Fruit fly (Drosophila melanogaster) whole organism, embryonic: ENCODE measurements around the gene CG15040.
A peak's percentile ranks its signal among the peaks of the same experiment; 100 is the strongest.

Experiments used
- BEAF-32 ChIP-seq: fragments of 200-800 bp; sonication (Bioruptor generic); optimal IDR thresholded peaks from 3 replicates; lab custom pipeline; 2017; ENCODE audit warnings: missing biosample characterization, missing genetic modification characterization, mild to moderate bottlenecking, moderate library complexity, missing genetic modification reagents
- Bdp1 ChIP-seq: fragments of 200-800 bp; sonication (Bioruptor generic); optimal IDR thresholded peaks from 3 replicates; lab custom pipeline; 2016; ENCODE audit warnings: missing biosample characterization, missing genetic modification characterization
- CG1024 ChIP-seq: fragments of 200-800 bp; sonication (Bioruptor generic); IDR thresholded peaks from 2 replicates; pipeline ENCODE4 v1.3.6; 2022; ENCODE audit warnings: missing biosample characterization, missing genetic modification characterization
- CG11085 ChIP-seq: fragments of 200-800 bp; sonication (Bioruptor generic); IDR thresholded peaks from 2 replicates; pipeline ENCODE4 v1.3.6; 2022; ENCODE audit warnings: missing biosample characterization, missing genetic modification characterization
- CG11504 ChIP-seq: fragments of 200-800 bp; sonication (Bioruptor generic); optimal IDR thresholded peaks from 3 replicates; lab custom pipeline; 2019; ENCODE audit warnings: missing biosample characterization, mild to moderate bottlenecking, missing genetic modification characterization, moderate library complexity
- CG11696 ChIP-seq: fragments of 200-800 bp; sonication (Bioruptor generic); IDR thresholded peaks from 2 replicates; pipeline ENCODE4 v1.3.6; 2022; ENCODE audit warnings: missing biosample characterization, missing genetic modification characterization
- CG15011 ChIP-seq: fragments of 200-800 bp; sonication (Bioruptor generic); optimal IDR thresholded peaks from 3 replicates; lab custom pipeline; 2018; ENCODE audit warnings: missing biosample characterization, mild to moderate bottlenecking, missing genetic modification characterization
- CG16779 ChIP-seq: fragments of 200-800 bp; sonication (Bioruptor generic); IDR thresholded peaks from 2 replicates; pipeline ENCODE4 v1.3.6; 2022; ENCODE audit warnings: missing biosample characterization, missing genetic modification characterization
- CG17186 ChIP-seq: fragments of 200-800 bp; sonication (Bioruptor generic); optimal IDR thresholded peaks from 3 replicates; lab custom pipeline; 2017; ENCODE audit warnings: missing biosample characterization, missing genetic modification reagents, missing genetic modification characterization
- CG17612 ChIP-seq: fragments of 200-800 bp; sonication (Bioruptor generic); IDR thresholded peaks from 2 replicates; pipeline ENCODE4 v1.3.6; 2022; ENCODE audit warnings: missing biosample characterization, missing genetic modification characterization
- CG2129 ChIP-seq: fragments of 200-800 bp; sonication (Bioruptor generic); IDR thresholded peaks from 2 replicates; pipeline ENCODE4 v1.3.6; 2022; ENCODE audit warnings: missing biosample characterization, missing genetic modification characterization; ENCODE audit not compliant: partially characterized antibody
- CG32767 ChIP-seq: fragments of 200-800 bp; sonication (Bioruptor generic); IDR thresholded peaks from 2 replicates; pipeline ENCODE4 v1.3.6; 2022; ENCODE audit warnings: missing biosample characterization, missing genetic modification characterization
- CG33557 ChIP-seq: fragments of 200-800 bp; sonication (Bioruptor generic); optimal IDR thresholded peaks from 2 replicates; lab custom pipeline; 2019; ENCODE audit warnings: missing biosample characterization, mild to moderate bottlenecking, missing genetic modification characterization, moderate library complexity
- CG43689 ChIP-seq: fragments of 200-800 bp; sonication (Bioruptor generic); IDR thresholded peaks from 2 replicates; pipeline ENCODE4 v1.3.6; 2022; ENCODE audit warnings: missing biosample characterization, missing genetic modification characterization
- CG4617 ChIP-seq: fragments of 200-800 bp; sonication (Bioruptor generic); optimal IDR thresholded peaks from 3 replicates; lab custom pipeline; 2016; ENCODE audit warnings: missing biosample characterization, missing genetic modification characterization, borderline replicate concordance
- CG4707 ChIP-seq: fragments of 200-800 bp; sonication (Bioruptor generic); optimal IDR thresholded peaks from 2 replicates; lab custom pipeline; 2018; ENCODE audit warnings: missing biosample characterization, mild to moderate bottlenecking, missing genetic modification characterization, moderate library complexity
- CG7271 ChIP-seq: fragments of 200-800 bp; sonication (Bioruptor generic); optimal IDR thresholded peaks from 2 replicates; lab custom pipeline; 2018; ENCODE audit warnings: missing biosample characterization, mild to moderate bottlenecking, missing genetic modification characterization, moderate library complexity
- CG7372 ChIP-seq: fragments of 200-800 bp; sonication (Bioruptor generic); IDR thresholded peaks from 2 replicates; pipeline ENCODE4 v1.3.6; 2022; ENCODE audit warnings: missing biosample characterization, missing genetic modification characterization
- CG8089 ChIP-seq: fragments of 200-800 bp; sonication (Bioruptor generic); optimal IDR thresholded peaks from 3 replicates; lab custom pipeline; 2016; ENCODE audit warnings: missing biosample characterization, missing genetic modification characterization
- CG8281 ChIP-seq: fragments of 200-800 bp; sonication (Bioruptor generic); optimal IDR thresholded peaks from 2 replicates; lab custom pipeline; 2018; ENCODE audit warnings: missing biosample characterization, mild to moderate bottlenecking, missing genetic modification characterization, moderate library complexity
- CG8359 ChIP-seq: fragments of 200-800 bp; sonication (Bioruptor generic); optimal IDR thresholded peaks from 2 replicates; lab custom pipeline; 2017; ENCODE audit warnings: missing biosample characterization, mild to moderate bottlenecking, missing genetic modification characterization, borderline replicate concordance
- CG9437 ChIP-seq: fragments of 200-800 bp; sonication (Bioruptor generic); optimal IDR thresholded peaks from 2 replicates; lab custom pipeline; 2018; ENCODE audit warnings: missing biosample characterization, mild to moderate bottlenecking, missing genetic modification characterization
- CG9797 ChIP-seq: fragments of 200-800 bp; sonication (Bioruptor generic); optimal IDR thresholded peaks from 3 replicates; lab custom pipeline; 2018; ENCODE audit warnings: missing biosample characterization, mild to moderate bottlenecking, missing genetic modification characterization
- CHES-1-like ChIP-seq: fragments of 200-800 bp; sonication (Bioruptor generic); optimal IDR thresholded peaks from 2 replicates; lab custom pipeline; 2016; ENCODE audit warnings: missing biosample characterization, missing genetic modification characterization
- CTCF ChIP-seq: fragments of 200-800 bp; sonication (Bioruptor generic); optimal IDR thresholded peaks from 2 replicates; lab custom pipeline; 2017; ENCODE audit warnings: missing biosample characterization, mild to moderate bottlenecking, missing genetic modification characterization, moderate library complexity
- CrebB ChIP-seq: fragments of 200-800 bp; sonication (Bioruptor generic); optimal IDR thresholded peaks from 3 replicates; lab custom pipeline; 2018; ENCODE audit warnings: missing biosample characterization, mild to moderate bottlenecking, missing genetic modification characterization
- Dref ChIP-seq: fragments of 200-800 bp; sonication (Bioruptor generic); IDR thresholded peaks from 2 replicates; pipeline ENCODE4 v1.3.6; 2022; ENCODE audit warnings: missing biosample characterization, missing genetic modification characterization
- Hmx ChIP-seq: fragments of 200-800 bp; sonication (Bioruptor generic); optimal IDR thresholded peaks from 2 replicates; lab custom pipeline; 2016; ENCODE audit warnings: missing biosample characterization, missing genetic modification characterization
- Hr78 ChIP-seq, 2 experiments: fragments of 200-800 bp in 1 of 2; fragments of >200 bp in 1 of 2; sonication (Bioruptor generic) in 1 of 2; optimal IDR thresholded peaks; 2 replicates each; lab custom pipeline; 2017 to 2019; ENCODE audit warnings: missing biosample characterization in 2 of 2, missing genetic modification characterization in 2 of 2, mild to moderate bottlenecking in 1 of 2, moderate library complexity in 1 of 2
- NC2β ChIP-seq: fragments of 200-800 bp; sonication (Bioruptor generic); optimal IDR thresholded peaks from 2 replicates; lab custom pipeline; 2016; ENCODE audit warnings: missing biosample characterization, missing genetic modification characterization
- NfI ChIP-seq: fragments of 200-800 bp; sonication (Bioruptor generic); optimal IDR thresholded peaks from 3 replicates; lab custom pipeline; 2018; ENCODE audit warnings: missing biosample characterization, mild to moderate bottlenecking, missing genetic modification characterization, moderate library complexity
- Oaz ChIP-seq: fragments of 200-800 bp; sonication (Bioruptor generic); IDR thresholded peaks from 2 replicates; pipeline ENCODE4 v1.3.6; 2022; ENCODE audit warnings: missing biosample characterization, missing genetic modification characterization
- Rx ChIP-seq: fragments of 200-800 bp; sonication (Bioruptor generic); IDR thresholded peaks from 2 replicates; pipeline ENCODE4 v1.3.6; 2022; ENCODE audit warnings: missing biosample characterization, missing genetic modification characterization
- Six4 ChIP-seq: fragments of 200-800 bp; sonication (Bioruptor generic); optimal IDR thresholded peaks from 2 replicates; lab custom pipeline; 2016; ENCODE audit warnings: missing biosample characterization, missing genetic modification characterization
- Sry-β ChIP-seq: fragments of 200-800 bp; sonication (Bioruptor generic); optimal IDR thresholded peaks from 2 replicates; lab custom pipeline; 2018; ENCODE audit warnings: missing biosample characterization, mild to moderate bottlenecking, missing genetic modification characterization, moderate library complexity
- bbx ChIP-seq: fragments of 200-800 bp; sonication (Bioruptor generic); IDR thresholded peaks from 2 replicates; pipeline ENCODE4 v1.3.6; 2022; ENCODE audit warnings: missing biosample characterization, missing genetic modification characterization; ENCODE audit not compliant: partially characterized antibody
- chif ChIP-seq, 2 experiments: fragments of 200-800 bp; sonication (Bioruptor generic); optimal IDR thresholded peaks; 3 replicates each; lab custom pipeline; 2016; ENCODE audit warnings: missing biosample characterization in 2 of 2, missing genetic modification characterization in 2 of 2
- chinmo ChIP-seq: fragments of 200-800 bp; sonication (Bioruptor generic); IDR thresholded peaks from 4 replicates; pipeline ENCODE4 v1.3.6; 2022; ENCODE audit warnings: missing biosample characterization, missing genetic modification characterization; ENCODE audit not compliant: partially characterized antibody
- dm ChIP-seq: fragments of 200-800 bp; sonication (Bioruptor generic); optimal IDR thresholded peaks from 3 replicates; lab custom pipeline; 2016; ENCODE audit warnings: missing biosample characterization, missing genetic modification characterization
- emc ChIP-seq: fragments of 200-800 bp; sonication (Bioruptor generic); optimal IDR thresholded peaks from 2 replicates; lab custom pipeline; 2016; ENCODE audit warnings: missing biosample characterization, missing genetic modification characterization
- ftz-f1 ChIP-seq: fragments of 200-800 bp; sonication (Bioruptor generic); optimal IDR thresholded peaks from 2 replicates; lab custom pipeline; 2016; ENCODE audit warnings: missing biosample characterization, missing genetic modification characterization
- grn ChIP-seq: fragments of 200-800 bp; sonication (Bioruptor generic); optimal IDR thresholded peaks from 3 replicates; lab custom pipeline; 2017; ENCODE audit warnings: missing biosample characterization, missing genetic modification characterization
- gt ChIP-seq: fragments of 200-800 bp; sonication (Bioruptor generic); IDR thresholded peaks from 2 replicates; pipeline ENCODE4 v1.3.6; 2022; ENCODE audit warnings: missing biosample characterization, missing genetic modification characterization
- jing ChIP-seq: fragments of 200-800 bp; sonication (Bioruptor generic); optimal IDR thresholded peaks from 2 replicates; lab custom pipeline; 2018; ENCODE audit warnings: missing biosample characterization, mild to moderate bottlenecking, missing genetic modification characterization
- mld ChIP-seq: fragments of 200-800 bp; sonication (Bioruptor generic); IDR thresholded peaks from 3 replicates; pipeline ENCODE4 v1.3.6; 2022; ENCODE audit warnings: missing biosample characterization, missing genetic modification characterization; ENCODE audit not compliant: partially characterized antibody
- pan ChIP-seq, 4 experiments: fragments of >200 bp in 3 of 4; fragments of 200-800 bp in 1 of 4; sonication (Bioruptor generic) in 1 of 4; optimal IDR thresholded peaks in 3 of 4; IDR thresholded peaks in 1 of 4; 2 replicates each; pipeline versions ENCODE4 v1.3.6 to Lab custom; 2017 to 2022; ENCODE audit warnings: missing biosample characterization in 2 of 4, missing genetic modification characterization in 2 of 4, mixed read lengths in 1 of 4
- repo ChIP-seq: fragments of 200-800 bp; sonication (Bioruptor generic); optimal IDR thresholded peaks from 2 replicates; lab custom pipeline; 2016; ENCODE audit warnings: missing biosample characterization, missing genetic modification characterization
- salm ChIP-seq: fragments of 200-800 bp; sonication (Bioruptor generic); optimal IDR thresholded peaks from 2 replicates; lab custom pipeline; 2018; ENCODE audit warnings: missing biosample characterization, mild to moderate bottlenecking, missing genetic modification characterization
- tap ChIP-seq: fragments of 200-800 bp; optimal IDR thresholded peaks from 3 replicates; lab custom pipeline; 2019; ENCODE audit warnings: missing biosample characterization, mild to moderate bottlenecking, missing genetic modification characterization, moderate library complexity
- tgo ChIP-seq: fragments of 200-800 bp; sonication (Bioruptor generic); IDR thresholded peaks from 3 replicates; pipeline ENCODE4 v1.3.6; 2022; ENCODE audit warnings: missing biosample characterization, missing genetic modification characterization
- unpg ChIP-seq: fragments of 200-800 bp; sonication (Bioruptor generic); optimal IDR thresholded peaks from 3 replicates; lab custom pipeline; 2018; ENCODE audit warnings: missing biosample characterization, mild to moderate bottlenecking, missing genetic modification characterization, moderate library complexity

The CG15040 gene

DNA sequence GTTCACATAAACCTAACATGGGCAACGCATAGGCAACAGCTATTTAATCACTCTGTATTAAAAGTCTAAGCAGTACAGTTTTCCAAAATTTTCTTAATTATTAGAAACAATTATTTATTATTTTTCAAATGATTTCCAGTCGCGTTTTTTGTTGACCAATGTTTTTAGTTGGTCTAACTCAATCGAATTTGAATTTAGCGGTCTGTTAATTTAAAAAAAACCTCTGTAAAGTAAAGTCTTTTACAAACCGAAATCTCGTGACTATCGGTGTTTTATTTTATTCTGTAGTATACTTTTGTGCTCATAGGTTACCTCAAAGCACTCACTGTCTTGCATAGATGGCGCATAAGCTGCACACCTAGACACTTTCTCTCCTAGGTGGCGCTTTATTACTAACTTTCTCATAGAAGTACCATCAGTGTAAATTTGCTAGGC, 17.7 kb upstream of the CG15040 start (continued):
- TF ChIP-seq gt (GFP tag; lab: Robert Waterston, UW), result no peak
- peak; percentile 43 for TF ChIP-seq CG11504 (tag; lab: Kevin White, UChicago)
- no peak for TF ChIP-seq Rx (GFP tag; lab: Robert Waterston, UW)
- TF ChIP-seq CHES-1-like (GFP tag; lab: Kevin White, UChicago), result no peak
- TF ChIP-seq CG4617, result no peak
- no peak for TF ChIP-seq Hmx (GFP tag; lab: Kevin White, UChicago)
- no peak for TF ChIP-seq CG7372
- no peak for TF ChIP-seq pan (optimal IDR thresholded peaks at IDR 0.05; lab: Kevin White, UChicago)
- TF ChIP-seq pan (GFP tag; optimal IDR thresholded peaks at IDR 0.05 in 1 of 2, IDR thresholded peaks at IDR 0.05 in 1 of 2), result no peak
- TF ChIP-seq CG4707 (GFP tag; lab: Kevin White, UChicago), result no peak
- TF ChIP-seq CTCF (GFP tag; lab: Kevin White, UChicago), result peak; percentile 98
- TF ChIP-seq Bdp1, result no peak
- no peak for TF ChIP-seq Sry-β (GFP tag; lab: Kevin White, UChicago)
- peak; percentile 22 for TF ChIP-seq CG8089
- TF ChIP-seq CG33557 (GFP tag; lab: Kevin White, UChicago), result no peak
- no peak for TF ChIP-seq emc (GFP tag; lab: Kevin White, UChicago)
- no peak for TF ChIP-seq Six4 (GFP tag; lab: Kevin White, UChicago)
- peak; percentile 6 for TF ChIP-seq bbx (GFP tag; lab: Robert Waterston, UW)
- peak; percentile 42; the same call in 1 of the 2 replicates for TF ChIP-seq CG11085 (GFP tag; lab: Robert Waterston, UW)
- no peak for TF ChIP-seq CG1024 (GFP tag; lab: Robert Waterston, UW)
- TF ChIP-seq NfI (GFP tag; lab: Kevin White, UChicago), result peak; percentile 42
- no peak for TF ChIP-seq ftz-f1 (GFP tag; lab: Kevin White, UChicago)
- no peak for TF ChIP-seq CG8281 (tag; lab: Kevin White, UChicago)
- TF ChIP-seq CG17186 (GFP tag; lab: Kevin White, UChicago), result no peak
- TF ChIP-seq CG16779 (GFP tag; lab: Robert Waterston, UW), result no peak
- no peak; the same call in 1 of the 2 replicates for TF ChIP-seq CG2129
- TF ChIP-seq NC2β, result no peak
- no peak for TF ChIP-seq Dref (GFP tag; lab: Robert Waterston, UW)
- no peak for TF ChIP-seq grn (GFP tag; lab: Kevin White, UChicago)
- TF ChIP-seq CG15011 (GFP tag; lab: Kevin White, UChicago), result no peak
- no peak for TF ChIP-seq CG7271
- no peak for TF ChIP-seq dm (GFP tag; lab: Kevin White, UChicago)
- no peak for TF ChIP-seq tgo
- TF ChIP-seq chif (GFP tag; optimal IDR thresholded peaks at IDR 0.05; lab: Kevin White, UChicago), result peak; percentile 3 to 49
- no peak for TF ChIP-seq CG8359
- TF ChIP-seq CG43689 (GFP tag; lab: Robert Waterston, UW), result no peak
- TF ChIP-seq BEAF-32 (GFP tag; lab: Kevin White, UChicago), result peak; percentile 77
- TF ChIP-seq CG11696 (GFP tag; lab: Robert Waterston, UW), result no peak; the same call in 1 of the 2 replicates
- TF ChIP-seq unpg, result no peak
- TF ChIP-seq Oaz (GFP tag; lab: Robert Waterston, UW), result no peak
- no peak for TF ChIP-seq CrebB (tag; lab: Kevin White, UChicago)
- no peak for TF ChIP-seq salm (tag; lab: Kevin White, UChicago)
- no peak for TF ChIP-seq jing (GFP tag; lab: Kevin White, UChicago)
- TF ChIP-seq CG17612, result no peak
- TF ChIP-seq CG9797 (GFP tag; lab: Kevin White, UChicago), result no peak
- no peak for TF ChIP-seq Hr78 (GFP tag; optimal IDR thresholded peaks at IDR 0.05; lab: Kevin White, UChicago)
- TF ChIP-seq CG32767 (GFP tag; lab: Robert Waterston, UW), result no peak
- no peak; the same call in 2 of the 3 replicates for TF ChIP-seq mld (GFP tag; lab: Robert Waterston, UW)
- TF ChIP-seq tap (tag; lab: Kevin White, UChicago), result no peak
- TF ChIP-seq repo (GFP tag; lab: Kevin White, UChicago), result no peak
- TF ChIP-seq chinmo (GFP tag; lab: Robert Waterston, UW), result peak; percentile 5; the same call in 1 of the 4 replicates
- TF ChIP-seq CG9437, result no peak
